Fruit fly (Drosophila melanogaster): ENCODE data around the gene CG13622.

DNA sequence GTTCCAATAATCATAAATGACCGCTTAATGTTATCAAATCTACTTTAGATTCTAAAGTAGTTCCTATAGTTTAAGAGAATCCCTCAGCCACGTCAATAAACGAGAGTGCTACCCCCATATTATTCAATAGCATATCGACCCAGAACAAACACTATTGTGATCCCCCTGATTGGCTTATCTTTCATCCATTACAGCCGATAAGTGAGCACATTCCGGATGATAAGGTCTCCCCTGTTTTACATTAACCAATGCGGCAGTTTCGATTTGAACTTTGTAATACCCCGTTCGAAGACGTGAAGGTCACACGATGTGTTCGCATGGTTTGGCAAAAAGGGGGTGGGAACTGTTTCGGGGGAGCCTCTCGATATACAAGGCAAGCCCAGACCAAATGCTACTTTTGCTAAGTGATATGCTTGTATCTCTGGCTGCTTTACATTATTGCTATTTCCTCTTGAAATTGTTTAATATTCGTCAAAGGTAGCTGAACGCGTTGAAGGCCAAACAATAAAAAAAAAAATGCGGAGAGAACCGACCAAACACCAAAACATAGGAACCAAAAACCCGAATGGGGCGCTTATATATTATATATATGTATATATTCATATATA is 40.8 kb upstream of the CG13622 start:
- TF ChIP-seq h (optimal IDR thresholded peaks at IDR 0.05) (no peak), ttk (optimal IDR thresholded peaks at IDR 0.05) (no peak), insv (optimal IDR thresholded peaks at IDR 0.05) (no peak), psq (optimal IDR thresholded peaks at IDR 0.05) (no peak)
